Fruit fly (Drosophila melanogaster): Measurements from ENCODE around the gene CG33310.

Gene CG33310

DNA sequence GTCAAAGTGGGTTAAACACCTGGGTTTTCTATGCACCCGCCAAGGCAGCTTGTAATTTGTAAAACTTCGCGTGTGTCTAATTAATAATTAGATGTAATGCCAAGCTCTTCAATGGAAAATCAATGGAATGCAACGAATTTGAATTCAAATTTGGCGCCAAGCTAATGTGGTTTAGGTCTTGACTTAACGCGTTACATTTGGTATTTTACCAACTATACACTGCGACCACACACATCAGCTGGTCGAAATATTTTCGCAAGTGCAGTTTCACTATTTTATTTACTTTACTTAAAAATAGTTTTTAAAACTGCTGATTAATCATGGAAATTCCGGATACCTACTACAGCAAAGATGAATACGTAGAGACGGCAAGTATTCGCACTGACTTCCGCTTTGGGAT is 21.2 kb upstream of the CG33310 start, which contains the start of gene DCTN5-p25:
DCTN5-p25 (plus strand) TSS at position 229 of the 400 bp plus-strand sequence.
- TF ChIP-seq sd (tag; optimal IDR thresholded peaks at IDR 0.05) (peak; percentile 93), Med (GFP tag) (peak; percentile 71), CG15514 (GFP tag; optimal IDR thresholded peaks at IDR 0.05) (peak; percentile 20), stwl (tag; optimal IDR thresholded peaks at IDR 0.05) (peak; percentile 38), MBD-R2 (GFP tag; IDR thresholded peaks at IDR 0.05) (peak; percentile 58), trem (tag; optimal IDR thresholded peaks at IDR 0.05) (peak; percentile 2), Sin3A (optimal IDR thresholded peaks at IDR 0.05) (peak; percentile 46), CG1603 (tag; optimal IDR thresholded peaks at IDR 0.05) (peak; percentile 56), Side (GFP tag; optimal IDR thresholded peaks at IDR 0.05) (no peak), zen (tag; optimal IDR thresholded peaks at IDR 0.05) (peak; percentile 28), ERR (GFP tag; optimal IDR thresholded peaks at IDR 0.05) (no peak), NC2β (GFP tag; optimal IDR thresholded peaks at IDR 0.05) (peak; percentile 15), Mes4 (GFP tag; optimal IDR thresholded peaks at IDR 0.05) (no peak), phol (tag; optimal IDR thresholded peaks at IDR 0.05) (peak; percentile 4), CG14710 (tag; optimal IDR thresholded peaks at IDR 0.05) (peak; percentile 22), CG9797 (GFP tag; optimal IDR thresholded peaks at IDR 0.05) (peak; percentile 80), CG33213 (GFP tag; optimal IDR thresholded peaks at IDR 0.05) (peak; percentile 16), YL-1 (GFP tag; optimal IDR thresholded peaks at IDR 0.05) (peak; percentile 4), pzg (GFP tag; optimal IDR thresholded peaks at IDR 0.05) (peak; percentile 75), gfzf (GFP tag; optimal IDR thresholded peaks at IDR 0.05) (peak; percentile 91), Kr (GFP tag; optimal IDR thresholded peaks at IDR 0.05) (no peak), CG12299 (tag; optimal IDR thresholded peaks at IDR 0.05) (no peak), aop (GFP tag; IDR thresholded peaks at IDR 0.05) (no peak), pita (GFP tag; optimal IDR thresholded peaks at IDR 0.05) (peak; percentile 46), bowl (GFP tag; IDR thresholded peaks at IDR 0.05) (no peak), Awh (GFP tag; IDR thresholded peaks at IDR 0.05) (no peak), CG6175 (GFP tag; IDR thresholded peaks at IDR 0.05) (no peak), ap (GFP tag; IDR thresholded peaks at IDR 0.05) (no peak), Lhr (GFP tag; optimal IDR thresholded peaks at IDR 0.05) (no peak), Ets65A (GFP tag) (no peak), chinmo (GFP tag; IDR thresholded peaks at IDR 0.05; ENCODE audit: partially characterized antibody) (peak; percentile 70; the same call in 1 of the 4 replicates), MESR4 (GFP tag; optimal IDR thresholded peaks at IDR 0.05) (peak; percentile 38), HmgZ (tag; optimal IDR thresholded peaks at IDR 0.05) (peak; percentile 16), crp (GFP tag; optimal IDR thresholded peaks at IDR 0.05) (peak; percentile 53 to 95), CG2116 (GFP tag; optimal IDR thresholded peaks at IDR 0.05) (peak; percentile 4), E2f2 (GFP tag; IDR thresholded peaks at IDR 0.05) (peak; percentile 97), CG17361 (GFP tag; IDR thresholded peaks at IDR 0.05) (no peak), CG13287 (GFP tag; IDR thresholded peaks at IDR 0.05; ENCODE audit: partially characterized antibody) (peak; percentile 41; the same call in 1 of the 2 replicates), CG34224 (GFP tag; IDR thresholded peaks at IDR 0.05; ENCODE audit: partially characterized antibody) (0 out of 3 replicates have a peak, but pooled peaks have one; percentile 46), wek (GFP tag; optimal IDR thresholded peaks at IDR 0.05) (no peak), CG17568 (GFP tag; optimal IDR thresholded peaks at IDR 0.05) (no peak), BEAF-32 (GFP tag; optimal IDR thresholded peaks at IDR 0.05) (peak; percentile 22), Gsc (GFP tag; IDR thresholded peaks at IDR 0.05) (no peak), Dp (GFP tag; optimal IDR thresholded peaks at IDR 0.05) (peak; percentile 96)
